Fruit fly (Drosophila melanogaster): Measurements from ENCODE around the gene IntS11.

- no peak for TF ChIP-seq pad (GFP tag; optimal IDR thresholded peaks at IDR 0.05)
- no peak for TF ChIP-seq cic (GFP tag; optimal IDR thresholded peaks at IDR 0.05)
- no peak for TF ChIP-seq bab1 (GFP tag; optimal IDR thresholded peaks at IDR 0.05)
- TF ChIP-seq CG7101 (tag; optimal IDR thresholded peaks at IDR 0.05), result no peak
- TF ChIP-seq CG33017 (tag; optimal IDR thresholded peaks at IDR 0.05), result no peak
- no peak for TF ChIP-seq CG7045 (GFP tag; optimal IDR thresholded peaks at IDR 0.05)
- no peak for TF ChIP-seq tj (GFP tag; optimal IDR thresholded peaks at IDR 0.05)
- no peak for TF ChIP-seq kay (GFP tag; ENCODE audit: borderline replicate concordance)
- no peak for TF ChIP-seq CG5204 (GFP tag; optimal IDR thresholded peaks at IDR 0.05)
These were observed 43.4 kb upstream of the IntS11 start for dm6 chr3R:29701739-29702138.
